Fruit fly (Drosophila melanogaster) whole organism, embryonic: ENCODE results near the gene CG42819.

Source experiments
- Aef1 ChIP-seq: fragments of 200-800 bp; sonication (Bioruptor generic); IDR thresholded peaks from 3 replicates; pipeline ENCODE4 v1.3.6; 2022; ENCODE audit warnings: missing biosample characterization, missing genetic modification characterization
- BEAF-32 ChIP-seq: fragments of 200-800 bp; sonication (Bioruptor generic); optimal IDR thresholded peaks from 3 replicates; lab custom pipeline; 2017; ENCODE audit warnings: missing biosample characterization, missing genetic modification characterization, mild to moderate bottlenecking, moderate library complexity, missing genetic modification reagents
- CG10431 ChIP-seq: fragments of 200-800 bp; sonication (Bioruptor generic); optimal IDR thresholded peaks from 3 replicates; lab custom pipeline; 2018; ENCODE audit warnings: missing biosample characterization, mild to moderate bottlenecking, missing genetic modification characterization
- CG10654 ChIP-seq: fragments of 200-800 bp; sonication (Bioruptor generic); optimal IDR thresholded peaks from 2 replicates; lab custom pipeline; 2016; ENCODE audit warnings: missing biosample characterization, missing genetic modification characterization
- CG11723 ChIP-seq: fragments of 200-800 bp; sonication (Bioruptor generic); optimal IDR thresholded peaks from 2 replicates; lab custom pipeline; 2017; ENCODE audit warnings: missing biosample characterization, mild to moderate bottlenecking, missing genetic modification characterization
- CG12071 ChIP-seq: fragments of 200-800 bp; sonication (Bioruptor generic); optimal IDR thresholded peaks from 3 replicates; lab custom pipeline; 2018; ENCODE audit warnings: missing biosample characterization, mild to moderate bottlenecking, missing genetic modification characterization
- CG12104 ChIP-seq: fragments of 200-800 bp; sonication (Bioruptor generic); optimal IDR thresholded peaks from 3 replicates; lab custom pipeline; 2016; ENCODE audit warnings: missing biosample characterization, missing genetic modification characterization
- CG12219 ChIP-seq: fragments of 200-800 bp; sonication (Bioruptor generic); optimal IDR thresholded peaks from 3 replicates; lab custom pipeline; 2018; ENCODE audit warnings: missing biosample characterization, mild to moderate bottlenecking, missing genetic modification characterization
- CG14441 ChIP-seq: fragments of 200-800 bp; sonication (Bioruptor generic); IDR thresholded peaks from 2 replicates; pipeline ENCODE4 v1.3.6; 2022; ENCODE audit warnings: missing biosample characterization, missing genetic modification characterization
- CG14667 ChIP-seq: fragments of 200-800 bp; sonication (Bioruptor generic); IDR thresholded peaks from 2 replicates; pipeline ENCODE4 v1.3.6; 2022; ENCODE audit warnings: missing biosample characterization, missing genetic modification characterization
- CG15514 ChIP-seq: fragments of 200-800 bp; sonication (Bioruptor generic); optimal IDR thresholded peaks from 3 replicates; lab custom pipeline; 2017; ENCODE audit warnings: missing biosample characterization, missing genetic modification characterization, mild to moderate bottlenecking, moderate library complexity, missing genetic modification reagents
- CG17802 ChIP-seq: fragments of 200-800 bp; sonication (Bioruptor generic); optimal IDR thresholded peaks from 2 replicates; lab custom pipeline; 2018; ENCODE audit warnings: missing biosample characterization, mild to moderate bottlenecking, missing genetic modification characterization, moderate library complexity
- CG18764 ChIP-seq: fragments of 200-800 bp; sonication (Bioruptor generic); optimal IDR thresholded peaks from 3 replicates; lab custom pipeline; 2016; ENCODE audit warnings: missing biosample characterization, missing genetic modification characterization
- CG31365 ChIP-seq: fragments of 200-800 bp; sonication (Bioruptor generic); optimal IDR thresholded peaks from 2 replicates; lab custom pipeline; 2018; ENCODE audit warnings: missing biosample characterization, mild to moderate bottlenecking, missing genetic modification characterization
- CG32767 ChIP-seq: fragments of 200-800 bp; sonication (Bioruptor generic); IDR thresholded peaks from 2 replicates; pipeline ENCODE4 v1.3.6; 2022; ENCODE audit warnings: missing biosample characterization, missing genetic modification characterization
- CG4730 ChIP-seq: fragments of 200-800 bp; sonication (Bioruptor generic); IDR thresholded peaks from 2 replicates; pipeline ENCODE4 v1.3.6; 2022; ENCODE audit warnings: missing biosample characterization, missing genetic modification characterization
- CG5180 ChIP-seq: fragments of 200-800 bp; sonication (Bioruptor generic); optimal IDR thresholded peaks from 3 replicates; lab custom pipeline; 2017; ENCODE audit warnings: missing biosample characterization, missing genetic modification characterization, mild to moderate bottlenecking, moderate library complexity, missing genetic modification reagents
- CG6689 ChIP-seq: fragments of 200-800 bp; sonication (Bioruptor generic); IDR thresholded peaks from 2 replicates; pipeline ENCODE4 v1.3.6; 2022; ENCODE audit warnings: missing biosample characterization, missing genetic modification characterization
- CG7372 ChIP-seq: fragments of 200-800 bp; sonication (Bioruptor generic); IDR thresholded peaks from 2 replicates; pipeline ENCODE4 v1.3.6; 2022; ENCODE audit warnings: missing biosample characterization, missing genetic modification characterization
- CG7745 ChIP-seq: fragments of 200-800 bp; sonication (Bioruptor generic); optimal IDR thresholded peaks from 2 replicates; lab custom pipeline; 2018; ENCODE audit warnings: missing biosample characterization, mild to moderate bottlenecking, missing genetic modification characterization, moderate library complexity
- CG7839 ChIP-seq: fragments of 200-800 bp; sonication (Bioruptor generic); optimal IDR thresholded peaks from 3 replicates; lab custom pipeline; 2018; ENCODE audit warnings: missing biosample characterization, mild to moderate bottlenecking, missing genetic modification characterization, moderate library complexity
- CG8765 ChIP-seq: fragments of 200-800 bp; sonication (Bioruptor generic); IDR thresholded peaks from 2 replicates; pipeline ENCODE4 v1.3.6; 2022; ENCODE audit warnings: missing biosample characterization, missing genetic modification characterization
- CG9876 ChIP-seq: fragments of 200-800 bp; sonication (Bioruptor generic); optimal IDR thresholded peaks from 2 replicates; lab custom pipeline; 2016; ENCODE audit warnings: missing biosample characterization, missing genetic modification characterization
- ERR ChIP-seq: fragments of 200-800 bp; sonication (Bioruptor generic); optimal IDR thresholded peaks from 2 replicates; lab custom pipeline; 2016; ENCODE audit warnings: missing biosample characterization, missing genetic modification characterization
- Fer2 ChIP-seq: fragments of 200-800 bp; sonication (Bioruptor generic); optimal IDR thresholded peaks from 2 replicates; lab custom pipeline; 2018; ENCODE audit warnings: missing biosample characterization, mild to moderate bottlenecking, missing genetic modification characterization, moderate library complexity
- HHEX ChIP-seq: fragments of 200-800 bp; sonication (Bioruptor generic); optimal IDR thresholded peaks from 3 replicates; lab custom pipeline; 2017; ENCODE audit warnings: missing biosample characterization, mild to moderate bottlenecking, missing genetic modification characterization, missing genetic modification reagents
- HLH54F ChIP-seq: fragments of 200-800 bp; sonication (Bioruptor generic); optimal IDR thresholded peaks from 3 replicates; lab custom pipeline; 2016; ENCODE audit warnings: missing biosample characterization, missing genetic modification characterization
- HLHmδ ChIP-seq: fragments of 200-800 bp; sonication (Bioruptor generic); optimal IDR thresholded peaks from 2 replicates; lab custom pipeline; 2018; ENCODE audit warnings: missing biosample characterization, mild to moderate bottlenecking, missing genetic modification characterization, moderate library complexity
- Hmr ChIP-seq: fragments of 200-800 bp; sonication (Bioruptor generic); optimal IDR thresholded peaks from 3 replicates; lab custom pipeline; 2017; ENCODE audit warnings: mild to moderate bottlenecking, missing biosample characterization, missing genetic modification reagents, missing genetic modification characterization
- Hr51 ChIP-seq, 2 experiments: fragments of 200-800 bp; sonication (Bioruptor generic); optimal IDR thresholded peaks; 2 replicates in 1 of 2; 3 replicates in 1 of 2; lab custom pipeline; 2016 to 2018; ENCODE audit warnings: missing biosample characterization in 2 of 2, missing genetic modification characterization in 2 of 2, mild to moderate bottlenecking in 1 of 2, moderate library complexity in 1 of 2
- NfI ChIP-seq: fragments of 200-800 bp; sonication (Bioruptor generic); optimal IDR thresholded peaks from 3 replicates; lab custom pipeline; 2018; ENCODE audit warnings: missing biosample characterization, mild to moderate bottlenecking, missing genetic modification characterization, moderate library complexity
- Usf ChIP-seq: fragments of 200-800 bp; sonication (Bioruptor generic); optimal IDR thresholded peaks from 2 replicates; lab custom pipeline; 2017; ENCODE audit warnings: missing genotype, missing biosample characterization, missing genetic modification characterization
- ash1 ChIP-seq: fragments of 200-800 bp; sonication (Bioruptor generic); optimal IDR thresholded peaks from 2 replicates; lab custom pipeline; 2018; ENCODE audit warnings: missing biosample characterization, mild to moderate bottlenecking, missing genetic modification characterization
- bigmax ChIP-seq: fragments of 200-800 bp; sonication (Bioruptor generic); optimal IDR thresholded peaks from 2 replicates; lab custom pipeline; 2018; ENCODE audit warnings: missing biosample characterization, mild to moderate bottlenecking, missing genetic modification characterization
- bsh ChIP-seq, 2 experiments: fragments of 200-800 bp; sonication (Bioruptor generic); optimal IDR thresholded peaks; 2 replicates each; lab custom pipeline; 2017 to 2018; ENCODE audit warnings: mild to moderate bottlenecking in 2 of 2, missing biosample characterization in 2 of 2, missing genetic modification characterization in 2 of 2, moderate library complexity in 1 of 2
- cad ChIP-seq: fragments of >200 bp; optimal IDR thresholded peaks from 2 replicates; lab custom pipeline; 2017; ENCODE audit warnings: missing biosample characterization, missing genetic modification characterization
- cwo ChIP-seq: fragments of 200-800 bp; sonication (Bioruptor generic); optimal IDR thresholded peaks from 3 replicates; lab custom pipeline; 2017; ENCODE audit warnings: missing biosample characterization, missing genetic modification characterization, mild to moderate bottlenecking, moderate library complexity, missing genetic modification reagents
- fd96Cb ChIP-seq: fragments of 200-800 bp; sonication (Bioruptor generic); optimal IDR thresholded peaks from 2 replicates; lab custom pipeline; 2018; ENCODE audit warnings: missing biosample characterization, mild to moderate bottlenecking, missing genetic modification characterization, moderate library complexity
- grau ChIP-seq: fragments of 200-800 bp; optimal IDR thresholded peaks from 3 replicates; lab custom pipeline; 2019; ENCODE audit warnings: missing biosample characterization, mild to moderate bottlenecking, missing genetic modification characterization, moderate library complexity
- gsb ChIP-seq: fragments of 200-800 bp; sonication (Bioruptor generic); IDR thresholded peaks from 2 replicates; pipeline ENCODE4 v1.3.6; 2022; ENCODE audit warnings: missing biosample characterization, missing genetic modification characterization
- kay ChIP-seq: fragments of 200-800 bp; sonication (Bioruptor generic); optimal IDR thresholded peaks from 2 replicates; lab custom pipeline; 2016; ENCODE audit warnings: missing biosample characterization, missing genetic modification characterization
- nerfin-2 ChIP-seq: fragments of 200-800 bp; sonication (Bioruptor generic); IDR thresholded peaks from 2 replicates; pipeline ENCODE4 v1.3.6; 2022; ENCODE audit warnings: missing biosample characterization, missing genetic modification characterization; ENCODE audit not compliant: partially characterized antibody
- p53 ChIP-seq: fragments of 200-800 bp; sonication (Bioruptor generic); optimal IDR thresholded peaks from 2 replicates; lab custom pipeline; 2016; ENCODE audit warnings: missing biosample characterization, missing genetic modification characterization
- pum ChIP-seq: fragments of 200-800 bp; sonication (Bioruptor generic); optimal IDR thresholded peaks from 2 replicates; lab custom pipeline; 2016; ENCODE audit warnings: missing biosample characterization, missing genetic modification characterization
- shn ChIP-seq: fragments of 200-800 bp; sonication (Bioruptor generic); optimal IDR thresholded peaks from 3 replicates; lab custom pipeline; 2016; ENCODE audit warnings: missing biosample characterization, missing genetic modification characterization
- sim ChIP-seq: fragments of 200-800 bp; sonication (Bioruptor generic); IDR thresholded peaks from 2 replicates; pipeline ENCODE4 v1.3.6; 2022; ENCODE audit warnings: missing biosample characterization, missing genetic modification characterization
- sima ChIP-seq: fragments of 200-800 bp; sonication (Bioruptor generic); optimal IDR thresholded peaks from 2 replicates; lab custom pipeline; 2016; ENCODE audit warnings: missing biosample characterization, missing genetic modification characterization
- sqz ChIP-seq: fragments of 200-800 bp; sonication (Bioruptor generic); optimal IDR thresholded peaks from 3 replicates; lab custom pipeline; 2018; ENCODE audit warnings: missing biosample characterization, mild to moderate bottlenecking, missing genetic modification characterization
- stwl ChIP-seq: fragments of 200-800 bp; sonication (Bioruptor generic); optimal IDR thresholded peaks from 3 replicates; lab custom pipeline; 2018; ENCODE audit warnings: missing biosample characterization, mild to moderate bottlenecking, missing genetic modification characterization, moderate library complexity
- tna ChIP-seq: fragments of 200-800 bp; sonication (Bioruptor generic); IDR thresholded peaks from 2 replicates; pipeline ENCODE4 v1.3.6; 2022; ENCODE audit warnings: missing biosample characterization, missing genetic modification characterization; ENCODE audit not compliant: partially characterized antibody

CG42819 gene

DNA sequence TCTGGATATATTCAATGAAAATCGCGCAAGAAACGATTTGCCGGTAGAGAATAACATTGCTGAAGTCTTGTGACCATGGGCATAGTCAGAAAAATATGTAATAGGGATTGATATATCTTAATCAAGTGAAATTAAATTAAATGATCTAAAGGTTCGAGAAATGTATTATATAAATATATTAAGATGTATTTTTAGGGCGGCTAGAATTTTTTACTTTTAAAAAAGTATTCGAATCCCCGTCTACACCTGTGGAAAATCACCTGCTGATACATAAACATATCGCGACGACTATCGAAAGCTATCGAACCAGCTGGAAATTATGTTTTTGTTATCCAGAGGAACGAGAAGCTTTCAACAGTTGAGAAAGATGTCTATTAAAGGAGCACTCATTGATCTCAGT lies 12.4 kb downstream of the CG42819 start, which contains the start of the genes CG13390 and CG17294 (continued):
- TF ChIP-seq CG18764 (GFP tag; lab: Kevin White, UChicago) (peak; percentile 99), CG8765 (GFP tag; lab: Robert Waterston, UW) (peak; percentile 99), CG12071 (peak; percentile 99), gsb (GFP tag; lab: Robert Waterston, UW) (peak; percentile 99), CG10431 (GFP tag; lab: Kevin White, UChicago) (peak; percentile 97), p53 (GFP tag; lab: Kevin White, UChicago) (peak; percentile 23), BEAF-32 (GFP tag; lab: Kevin White, UChicago) (peak; percentile 75), Hr51 (GFP tag; optimal IDR thresholded peaks at IDR 0.05; lab: Kevin White, UChicago) (peak; percentile 96 to 100), kay (GFP tag; lab: Kevin White, UChicago) (peak; percentile 99), cwo (peak; percentile 99), CG11723 (GFP tag; lab: Kevin White, UChicago) (peak; percentile 99), CG14441 (peak; percentile 100), CG32767 (GFP tag; lab: Robert Waterston, UW) (peak; percentile 99), grau (peak; percentile 99), shn (GFP tag; lab: Kevin White, UChicago) (peak; percentile 77), stwl (tag; lab: Kevin White, UChicago) (peak; percentile 87), CG12219 (GFP tag; lab: Kevin White, UChicago) (peak; percentile 99), cad (GFP tag; lab: Kevin White, UChicago) (no peak), sqz (GFP tag; lab: Kevin White, UChicago) (peak; percentile 99), HLHmδ (no peak), ERR (GFP tag; lab: Kevin White, UChicago) (peak; percentile 84), CG17802 (peak; percentile 93), tna (GFP tag; lab: Robert Waterston, UW) (peak; percentile 28; the same call in 1 of the 2 replicates), fd96Cb (tag; lab: Kevin White, UChicago) (peak; percentile 100), Fer2 (tag; lab: Kevin White, UChicago) (peak; percentile 100), CG7745 (peak; percentile 89), Aef1 (GFP tag; lab: Robert Waterston, UW) (peak; percentile 100), HHEX (GFP tag; lab: Kevin White, UChicago) (peak; percentile 100), CG5180 (peak; percentile 94), CG15514 (GFP tag; lab: Kevin White, UChicago) (peak; percentile 98), HLH54F (peak; percentile 95), NfI (GFP tag; lab: Kevin White, UChicago) (peak; percentile 100), sim (GFP tag; lab: Robert Waterston, UW) (peak; percentile 99), ash1 (peak; percentile 98), CG6689 (peak; percentile 99), Usf (GFP tag; lab: Kevin White, UChicago) (peak; percentile 98), bigmax (peak; percentile 83), pum (GFP tag; lab: Kevin White, UChicago) (peak; percentile 92), sima (GFP tag; lab: Kevin White, UChicago) (peak; percentile 89), CG4730 (GFP tag; lab: Robert Waterston, UW) (peak; percentile 99), bsh (GFP tag; optimal IDR thresholded peaks at IDR 0.05; lab: Kevin White, UChicago) (peak; percentile 97 to 100), CG12104 (GFP tag; lab: Kevin White, UChicago) (peak; percentile 99), CG9876 (GFP tag; lab: Kevin White, UChicago) (peak; percentile 55), nerfin-2 (peak; percentile 75; the same call in 1 of the 2 replicates), CG10654 (GFP tag; lab: Kevin White, UChicago) (peak; percentile 99), CG7372 (GFP tag; lab: Robert Waterston, UW) (peak; percentile 100), CG31365 (tag; lab: Kevin White, UChicago) (peak; percentile 94), Hmr (peak; percentile 100), CG14667 (peak; percentile 99), CG7839 (tag; lab: Kevin White, UChicago) (peak; percentile 100)
